Worm (Caenorhabditis elegans) whole organism, midembryonic: ENCODE data around the gene C08F11.12.
"Not testable (repeated sequence)": the region's sequence is repeated elsewhere in the genome, so short reads cannot be mapped to it uniquely, and the experiment has no call there.

Source experiments
- T22C8.4 ChIP-seq: fragments of 200-800 bp; sonication (Bioruptor generic); IDR thresholded peaks from 2 replicates; pipeline ENCODE4 v1.3.6; 2022; ENCODE audit warnings: missing genetic modification characterization, missing compliant biosample characterization
- cog-1 ChIP-seq: sonication (generic microtip); optimal IDR thresholded peaks from 2 replicates; lab custom pipeline; 2016; ENCODE audit warnings: missing genetic modification characterization, missing compliant biosample characterization
- flt-1 ChIP-seq: fragments of 200-800 bp; sonication (Bioruptor generic); IDR thresholded peaks from 2 replicates; pipeline ENCODE4 v1.3.6; 2022; ENCODE audit warnings: missing genetic modification characterization, missing compliant biosample characterization
- klf-2 ChIP-seq: fragments of 200-800 bp; sonication (Bioruptor generic); conservative IDR thresholded peaks from 2 replicates; pipeline ENCODE4 v1.3.6; 2022; ENCODE audit warnings: missing genetic modification reagents, missing genetic modification characterization, missing compliant biosample characterization
- med-1 ChIP-seq: sonication (generic microtip); optimal IDR thresholded peaks from 2 replicates; lab custom pipeline; 2017; ENCODE audit warnings: missing genetic modification characterization, mild to moderate bottlenecking, missing compliant biosample characterization, antibody characterized with exemption, missing genetic modification reagents; ENCODE audit not compliant: insufficient read depth
- ref-1 ChIP-seq: fragments of 200-800 bp; sonication (Bioruptor generic); conservative IDR thresholded peaks from 2 replicates; pipeline ENCODE4 v1.3.6; 2022; ENCODE audit warnings: missing genetic modification reagents, missing genetic modification characterization, missing compliant biosample characterization
- tab-1 ChIP-seq: fragments of 200-800 bp; sonication (Bioruptor generic); IDR thresholded peaks from 2 replicates; pipeline ENCODE4 v1.3.6; 2022; ENCODE audit warnings: missing genetic modification characterization, missing compliant biosample characterization
- ztf-23 ChIP-seq: fragments of 200-800 bp; sonication (Bioruptor generic); IDR thresholded peaks from 2 replicates; pipeline ENCODE4 v1.3.6; 2022; ENCODE audit warnings: missing genetic modification reagents, missing genetic modification characterization, missing compliant biosample characterization
- ztf-29 ChIP-seq: fragments of 200-800 bp; sonication (Bioruptor generic); IDR thresholded peaks from 2 replicates; pipeline ENCODE4 v1.3.6; 2022; ENCODE audit warnings: missing genetic modification reagents, missing genetic modification characterization, missing compliant biosample characterization

Gene C08F11.12

ce11 chrIV:13651411-13651810 lies at the start of gene C08F11.12:
Gene C08F11.12, minus strand, starts transcription at chrIV:13651511.
- TF ChIP-seq T22C8.4; ztf-23 (GFP tag; lab: Robert Waterston, UW); flt-1 (GFP tag; lab: Robert Waterston, UW): not testable (repeated sequence)

- no peak for TF ChIP-seq ztf-23 (GFP tag; lab: Robert Waterston, UW)
- no peak for TF ChIP-seq flt-1 (GFP tag; lab: Robert Waterston, UW)
- no peak for TF ChIP-seq med-1 (GFP tag; lab: Kevin White, UChicago)
- no peak for TF ChIP-seq ztf-29 (GFP tag; lab: Robert Waterston, UW)
- TF ChIP-seq ref-1 (GFP tag; lab: Robert Waterston, UW): no peak
- no peak for TF ChIP-seq klf-2 (GFP tag; lab: Robert Waterston, UW)
- no peak for TF ChIP-seq T22C8.4
- TF ChIP-seq tab-1 (GFP tag; lab: Robert Waterston, UW): no peak
- no peak for TF ChIP-seq cog-1
These were observed 49.5 kb upstream of the C08F11.12 start for ce11 chrIV:13700847-13701246.

ce11 chrIV:13699384-13699788 lies 48.1 kb upstream of the C08F11.12 start:
- TF ChIP-seq ztf-23 (GFP tag; lab: Robert Waterston, UW): no peak
- 0 out of 2 replicates have a peak, but pooled peaks have one; percentile 12 for TF ChIP-seq klf-2 (GFP tag; lab: Robert Waterston, UW)

- TF ChIP-seq cog-1 (no peak), T22C8.4 (no peak), ztf-29 (GFP tag; lab: Robert Waterston, UW) (no peak), med-1 (GFP tag; lab: Kevin White, UChicago) (no peak), klf-2 (GFP tag; lab: Robert Waterston, UW) (no peak), tab-1 (GFP tag; lab: Robert Waterston, UW) (no peak), flt-1 (GFP tag; lab: Robert Waterston, UW) (no peak), ztf-23 (GFP tag; lab: Robert Waterston, UW) (no peak), ref-1 (GFP tag; lab: Robert Waterston, UW) (no peak)
These were observed 47.3 kb upstream of the C08F11.12 start, which contains the start of gene T23G4.127 for ce11 chrIV:13698603-13699002. Gene T23G4.127, minus strand, starts transcription at chrIV:13698703.

ce11 chrIV:13696900-13697299 lies 45.6 kb upstream of the C08F11.12 start:
- TF ChIP-seq ref-1 (GFP tag; lab: Robert Waterston, UW) (no peak), ztf-29 (GFP tag; lab: Robert Waterston, UW) (no peak), tab-1 (GFP tag; lab: Robert Waterston, UW) (no peak), med-1 (GFP tag; lab: Kevin White, UChicago) (no peak), ztf-23 (GFP tag; lab: Robert Waterston, UW) (no peak), klf-2 (GFP tag; lab: Robert Waterston, UW) (no peak), flt-1 (GFP tag; lab: Robert Waterston, UW) (no peak)

- TF ChIP-seq ztf-29 (GFP tag; lab: Robert Waterston, UW) (no peak), ref-1 (GFP tag; lab: Robert Waterston, UW) (no peak), cog-1 (no peak), tab-1 (GFP tag; lab: Robert Waterston, UW) (no peak), klf-2 (GFP tag; lab: Robert Waterston, UW) (no peak), T22C8.4 (no peak), ztf-23 (GFP tag; lab: Robert Waterston, UW) (no peak), flt-1 (GFP tag; lab: Robert Waterston, UW) (no peak)
These were observed 44.5 kb upstream of the C08F11.12 start for ce11 chrIV:13695720-13696364.

- no peak for TF ChIP-seq med-1 (GFP tag; lab: Kevin White, UChicago)
- TF ChIP-seq T22C8.4: no peak
- TF ChIP-seq tab-1 (GFP tag; lab: Robert Waterston, UW): no peak
- TF ChIP-seq flt-1 (GFP tag; lab: Robert Waterston, UW): no peak
- TF ChIP-seq ztf-23 (GFP tag; lab: Robert Waterston, UW): no peak
- no peak for TF ChIP-seq cog-1
- no peak for TF ChIP-seq klf-2 (GFP tag; lab: Robert Waterston, UW)
- TF ChIP-seq ref-1 (GFP tag; lab: Robert Waterston, UW): no peak
- no peak for TF ChIP-seq ztf-29 (GFP tag; lab: Robert Waterston, UW)
These were observed 44.0 kb upstream of the C08F11.12 start for ce11 chrIV:13695302-13695701.

ce11 chrIV:13694600-13694999 lies 43.3 kb upstream of the C08F11.12 start:
- TF ChIP-seq tab-1 (GFP tag; lab: Robert Waterston, UW): no peak
- TF ChIP-seq T22C8.4: no peak
- no peak for TF ChIP-seq cog-1
- no peak for TF ChIP-seq flt-1 (GFP tag; lab: Robert Waterston, UW)
- no peak for TF ChIP-seq ref-1 (GFP tag; lab: Robert Waterston, UW)
- TF ChIP-seq ztf-23 (GFP tag; lab: Robert Waterston, UW): no peak
- TF ChIP-seq klf-2 (GFP tag; lab: Robert Waterston, UW): no peak
- no peak for TF ChIP-seq med-1 (GFP tag; lab: Kevin White, UChicago)
- TF ChIP-seq ztf-29 (GFP tag; lab: Robert Waterston, UW): no peak

- TF ChIP-seq ztf-29 (GFP tag; lab: Robert Waterston, UW): no peak
- TF ChIP-seq med-1 (GFP tag; lab: Kevin White, UChicago): no peak
- TF ChIP-seq cog-1: no peak
- TF ChIP-seq klf-2 (GFP tag; lab: Robert Waterston, UW): no peak
- TF ChIP-seq flt-1 (GFP tag; lab: Robert Waterston, UW): no peak
These were observed 42.7 kb upstream of the C08F11.12 start for ce11 chrIV:13693976-13694375.

- TF ChIP-seq cog-1: no peak
- TF ChIP-seq T22C8.4: no peak
- TF ChIP-seq flt-1 (GFP tag; lab: Robert Waterston, UW): no peak
- TF ChIP-seq med-1 (GFP tag; lab: Kevin White, UChicago): no peak
- TF ChIP-seq ztf-23 (GFP tag; lab: Robert Waterston, UW): no peak
- TF ChIP-seq ztf-29 (GFP tag; lab: Robert Waterston, UW): no peak
- no peak for TF ChIP-seq klf-2 (GFP tag; lab: Robert Waterston, UW)
- no peak for TF ChIP-seq ref-1 (GFP tag; lab: Robert Waterston, UW)
- no peak for TF ChIP-seq tab-1 (GFP tag; lab: Robert Waterston, UW)
These were observed 41.2 kb upstream of the C08F11.12 start for ce11 chrIV:13692522-13692921.
